Fruit fly (Drosophila melanogaster) whole organism, wandering third instar larva: Measurements from ENCODE around the gene CG15747.

Experiments used
- Abd-B ChIP-seq: fragments of >200 bp; optimal IDR thresholded peaks from 2 replicates; lab custom pipeline; 2017; ENCODE audit warnings: missing biosample characterization, missing genetic modification characterization
- CG32264 ChIP-seq: fragments of 200-800 bp; sonication (Bioruptor generic); optimal IDR thresholded peaks from 2 replicates; lab custom pipeline; 2016; ENCODE audit warnings: missing biosample characterization, missing genetic modification characterization
- CG9705 ChIP-seq: fragments of 200-800 bp; sonication (Bioruptor generic); optimal IDR thresholded peaks from 2 replicates; lab custom pipeline; 2018; ENCODE audit warnings: missing biosample characterization, mild to moderate bottlenecking, missing genetic modification characterization
- CrebA ChIP-seq: fragments of 200-800 bp; sonication (Bioruptor generic); optimal IDR thresholded peaks from 2 replicates; lab custom pipeline; 2016; ENCODE audit warnings: missing biosample characterization, mild to moderate bottlenecking, missing genetic modification characterization, borderline replicate concordance
- Dfd ChIP-seq: fragments of >200 bp; optimal IDR thresholded peaks from 2 replicates; lab custom pipeline; 2017; ENCODE audit warnings: missing biosample characterization, missing genetic modification characterization
- Dif ChIP-seq: fragments of 200-275, 200-300 bp; sonication (Bioruptor generic); optimal IDR thresholded peaks from 2 replicates; lab custom pipeline; 2018; ENCODE audit warnings: missing biosample characterization, missing genetic modification characterization; ENCODE audit not compliant: partially characterized antibody
- GATAd ChIP-seq: sonication (Bioruptor generic); optimal IDR thresholded peaks from 2 replicates; lab custom pipeline; 2016; ENCODE audit warnings: missing biosample characterization, missing genetic modification characterization
- HLH106 ChIP-seq: fragments of 200-800 bp; optimal IDR thresholded peaks from 3 replicates; lab custom pipeline; 2019; ENCODE audit warnings: missing biosample characterization, mild to moderate bottlenecking, missing genetic modification characterization, moderate library complexity
- Hnf4 ChIP-seq: fragments of 200-800 bp; sonication (Bioruptor generic); optimal IDR thresholded peaks from 2 replicates; lab custom pipeline; 2016; ENCODE audit warnings: missing biosample characterization, mild to moderate bottlenecking, missing genetic modification characterization
- Hr78 ChIP-seq: fragments of >200 bp; optimal IDR thresholded peaks from 2 replicates; lab custom pipeline; 2017; ENCODE audit warnings: missing biosample characterization, missing genetic modification characterization
- Hr83 ChIP-seq: fragments of 200-300 bp; sonication (Bioruptor generic); optimal IDR thresholded peaks from 2 replicates; lab custom pipeline; 2016; ENCODE audit warnings: missing biosample characterization, mild to moderate bottlenecking, missing genetic modification characterization, moderate library complexity; ENCODE audit not compliant: poor library complexity, severe bottlenecking
- Jra ChIP-seq: sonication (Bioruptor generic); optimal IDR thresholded peaks from 2 replicates; lab custom pipeline; 2016; ENCODE audit warnings: missing biosample characterization, missing genetic modification characterization
- Mio ChIP-seq: sonication (Bioruptor generic); optimal IDR thresholded peaks from 2 replicates; lab custom pipeline; 2016; ENCODE audit warnings: missing biosample characterization, missing genetic modification characterization
- Myc ChIP-seq: fragments of >200 bp; optimal IDR thresholded peaks from 2 replicates; lab custom pipeline; 2017
- N ChIP-seq: fragments of >200 bp; optimal IDR thresholded peaks from 2 replicates; lab custom pipeline; 2018; ENCODE audit warnings: missing biosample characterization, missing external identifiers, missing genetic modification characterization
- OdsH ChIP-seq: fragments of 200-800 bp; sonication (Bioruptor generic); optimal IDR thresholded peaks from 2 replicates; lab custom pipeline; 2016; ENCODE audit warnings: missing biosample characterization, mild to moderate bottlenecking, missing genetic modification characterization
- Rel ChIP-seq, 2 experiments: fragments of 200-800 bp; sonication (Bioruptor generic) in 1 of 2; optimal IDR thresholded peaks; 2 replicates in 1 of 2; 3 replicates in 1 of 2; lab custom pipeline; 2016 to 2019; ENCODE audit warnings: mild to moderate bottlenecking in 2 of 2, missing biosample characterization in 2 of 2, missing genetic modification characterization in 2 of 2, moderate library complexity in 1 of 2
- Sp1 ChIP-seq: fragments of 200-800 bp; sonication (Bioruptor generic); optimal IDR thresholded peaks from 3 replicates; lab custom pipeline; 2019; ENCODE audit warnings: missing biosample characterization, mild to moderate bottlenecking, missing genetic modification characterization, moderate library complexity
- Vsx2 ChIP-seq: fragments of 200-300, 225-300 bp; sonication (Bioruptor generic); optimal IDR thresholded peaks from 2 replicates; lab custom pipeline; 2018; ENCODE audit warnings: missing biosample characterization, missing genetic modification characterization; ENCODE audit not compliant: partially characterized antibody
- br ChIP-seq: fragments of 200-800 bp; sonication (Bioruptor generic); optimal IDR thresholded peaks from 2 replicates; lab custom pipeline; 2016; ENCODE audit warnings: missing biosample characterization, missing genetic modification characterization
- brk ChIP-seq: fragments of 200-800 bp; sonication (Bioruptor generic); optimal IDR thresholded peaks from 2 replicates; lab custom pipeline; 2016; ENCODE audit warnings: missing biosample characterization, mild to moderate bottlenecking, missing genetic modification characterization
- dl ChIP-seq, 2 experiments: fragments of 175-275, 200-275 bp in 1 of 2; fragments of 200-275 bp in 1 of 2; sonication (Bioruptor generic); optimal IDR thresholded peaks; lab custom pipeline; 2018; ENCODE audit warnings: mild to moderate bottlenecking in 2 of 2, missing biosample characterization in 2 of 2, missing genetic modification characterization in 2 of 2, moderate library complexity in 2 of 2; ENCODE audit not compliant: partially characterized antibody in 2 of 2, insufficient read depth in 1 of 2
- dmrt93B ChIP-seq: fragments of 200-800 bp; sonication (Bioruptor generic); optimal IDR thresholded peaks from 2 replicates; lab custom pipeline; 2018; ENCODE audit warnings: missing biosample characterization, mild to moderate bottlenecking, missing genetic modification characterization
- dsf ChIP-seq: sonication (Bioruptor generic); optimal IDR thresholded peaks from 2 replicates; lab custom pipeline; 2016; ENCODE audit warnings: missing biosample characterization, missing genetic modification characterization, borderline replicate concordance
- ey ChIP-seq: fragments of 200-800 bp; sonication (Bioruptor generic); optimal IDR thresholded peaks from 2 replicates; lab custom pipeline; 2016; ENCODE audit warnings: missing biosample characterization, missing genetic modification characterization
- foxo ChIP-seq, 2 experiments: fragments of 200-800 bp; sonication (Bioruptor generic); optimal IDR thresholded peaks; 2 replicates in 1 of 2; 3 replicates in 1 of 2; lab custom pipeline; 2016 to 2017; ENCODE audit warnings: missing biosample characterization in 2 of 2, missing genetic modification characterization in 2 of 2
- fru ChIP-seq: fragments of 200-800 bp; sonication (Bioruptor generic); optimal IDR thresholded peaks from 3 replicates; lab custom pipeline; 2016; ENCODE audit warnings: missing biosample characterization, mild to moderate bottlenecking, missing genetic modification characterization
- h ChIP-seq: fragments of 200-800 bp; sonication (Bioruptor generic); optimal IDR thresholded peaks from 3 replicates; lab custom pipeline; 2016; ENCODE audit warnings: missing biosample characterization, mild to moderate bottlenecking, missing genetic modification characterization
- jim ChIP-seq: fragments of 175-275, 200-325 bp; sonication (Bioruptor generic); optimal IDR thresholded peaks from 2 replicates; lab custom pipeline; 2016; ENCODE audit warnings: missing biosample characterization, mild to moderate bottlenecking, missing genetic modification characterization
- lola ChIP-seq: fragments of >200 bp; optimal IDR thresholded peaks from 2 replicates; lab custom pipeline; 2017; ENCODE audit warnings: missing biosample characterization, missing genetic modification characterization
- pan ChIP-seq: fragments of >200 bp; optimal IDR thresholded peaks from 2 replicates; lab custom pipeline; 2017
- psq ChIP-seq: fragments of 200-800 bp; sonication (Bioruptor generic); optimal IDR thresholded peaks from 3 replicates; lab custom pipeline; 2017; ENCODE audit warnings: missing biosample characterization, mild to moderate bottlenecking, missing genetic modification characterization, moderate library complexity
- rgr ChIP-seq: fragments of 200-800 bp; sonication (Bioruptor generic); optimal IDR thresholded peaks from 3 replicates; lab custom pipeline; 2016; ENCODE audit warnings: missing biosample characterization, mild to moderate bottlenecking, missing genetic modification characterization
- sage ChIP-seq: fragments of 200-800 bp; sonication (Bioruptor generic); optimal IDR thresholded peaks from 2 replicates; lab custom pipeline; 2016; ENCODE audit warnings: missing biosample characterization, mild to moderate bottlenecking, missing genetic modification characterization
- sv ChIP-seq: fragments of 200-800 bp; sonication (Bioruptor generic); optimal IDR thresholded peaks from 3 replicates; lab custom pipeline; 2016; ENCODE audit warnings: missing biosample characterization, missing genetic modification characterization
- tai ChIP-seq: sonication (Bioruptor generic); optimal IDR thresholded peaks from 2 replicates; lab custom pipeline; 2016; ENCODE audit warnings: missing biosample characterization, missing genetic modification characterization
- usp ChIP-seq: fragments of >200 bp; optimal IDR thresholded peaks from 2 replicates; lab custom pipeline; 2017; ENCODE audit warnings: missing biosample characterization, missing genetic modification characterization
- woc ChIP-seq: sonication (Bioruptor generic); optimal IDR thresholded peaks from 2 replicates; lab custom pipeline; 2016; ENCODE audit warnings: missing biosample characterization, mild to moderate bottlenecking, missing genetic modification characterization

Gene CG15747

dm6 chrX:13323526-13323925 is 14.6 kb upstream of the CG15747 start:
- no peak for TF ChIP-seq Abd-B
- TF ChIP-seq CG9705 (GFP tag; lab: Kevin White, UChicago): no peak
- TF ChIP-seq br (GFP tag; lab: Kevin White, UChicago): no peak
- TF ChIP-seq brk (GFP tag; lab: Kevin White, UChicago): no peak
- TF ChIP-seq sage (GFP tag; lab: Kevin White, UChicago): no peak
- TF ChIP-seq lola (GFP tag; lab: Kevin White, UChicago): no peak
- TF ChIP-seq rgr: no peak
- TF ChIP-seq foxo (GFP tag; optimal IDR thresholded peaks at IDR 0.05; lab: Kevin White, UChicago): no peak
- no peak for TF ChIP-seq Hr83 (GFP tag; lab: Kevin White, UChicago)

dm6 chrX:13325310-13325709 is 12.8 kb upstream of the CG15747 start:
- no peak for TF ChIP-seq fru (GFP tag; lab: Kevin White, UChicago)
- no peak for TF ChIP-seq brk (GFP tag; lab: Kevin White, UChicago)
- TF ChIP-seq Vsx2 (GFP tag; lab: Kevin White, UChicago): no peak
- no peak for TF ChIP-seq CG9705 (GFP tag; lab: Kevin White, UChicago)
- TF ChIP-seq Myc (lab: Kevin White, UChicago): no peak
- no peak for TF ChIP-seq Dfd (GFP tag; lab: Kevin White, UChicago)
- peak; percentile 29 for TF ChIP-seq HLH106 (tag; lab: Kevin White, UChicago)
- peak; percentile 20 for TF ChIP-seq br (GFP tag; lab: Kevin White, UChicago)
- TF ChIP-seq Dif (GFP tag; lab: Kevin White, UChicago): no peak
- TF ChIP-seq dmrt93B: peak; percentile 18
- peak; percentile 34 for TF ChIP-seq rgr
- TF ChIP-seq OdsH: no peak
- no peak for TF ChIP-seq dsf
- no peak for TF ChIP-seq Hnf4 (GFP tag; lab: Kevin White, UChicago)
- no peak for TF ChIP-seq Hr83 (GFP tag; lab: Kevin White, UChicago)
- no peak for TF ChIP-seq Jra
- no peak for TF ChIP-seq Hr78
- TF ChIP-seq sv (GFP tag; lab: Kevin White, UChicago): no peak
- TF ChIP-seq h (GFP tag; lab: Kevin White, UChicago): peak; percentile 24
- peak; percentile 4 for TF ChIP-seq psq (GFP tag; lab: Kevin White, UChicago)
- no peak for TF ChIP-seq lola (GFP tag; lab: Kevin White, UChicago)
- TF ChIP-seq Sp1 (GFP tag; lab: Kevin White, UChicago): peak; percentile 7
- TF ChIP-seq ey (GFP tag; lab: Kevin White, UChicago): peak; percentile 20
- TF ChIP-seq Rel (GFP tag; optimal IDR thresholded peaks at IDR 0.05; lab: Kevin White, UChicago): no peak
- peak; percentile 17 for TF ChIP-seq Rel (tag; optimal IDR thresholded peaks at IDR 0.05; lab: Kevin White, UChicago)
- TF ChIP-seq jim (GFP tag; lab: Kevin White, UChicago): no peak
- TF ChIP-seq sage (GFP tag; lab: Kevin White, UChicago): no peak
- no peak for TF ChIP-seq CrebA (GFP tag; lab: Kevin White, UChicago)
- TF ChIP-seq dl (GFP tag; optimal IDR thresholded peaks at IDR 0.05; lab: Kevin White, UChicago; ENCODE audit: insufficient read depth in 1 of 2, partially characterized antibody in 2 of 2): no peak
- no peak for TF ChIP-seq GATAd (GFP tag; lab: Kevin White, UChicago)

DNA sequence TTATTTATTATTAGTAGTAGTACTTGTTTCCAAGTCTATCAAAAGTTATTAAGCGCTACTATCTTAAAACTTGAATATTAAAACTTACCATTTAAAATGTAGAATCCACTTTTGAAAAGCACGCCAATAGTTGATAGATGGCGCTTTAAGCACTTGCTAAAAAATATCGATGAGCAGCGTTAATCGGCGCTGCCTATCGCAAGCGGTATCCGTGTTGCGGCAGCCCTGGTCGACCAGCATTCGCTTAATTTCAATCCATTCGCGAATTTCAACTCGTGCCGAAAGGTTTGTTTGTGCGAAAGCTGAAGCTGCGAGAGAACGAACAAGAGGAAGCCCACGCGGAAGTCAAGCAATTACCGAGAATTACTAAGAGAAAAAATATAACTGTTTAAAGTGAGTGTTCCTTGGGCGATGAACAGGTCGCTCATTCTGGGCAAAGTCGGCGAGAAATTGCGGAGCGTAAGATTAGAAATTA is 8.5 kb upstream of the CG15747 start, which contains the start of gene Prx2:
Gene Prx2 (plus strand): TSS at position 253 of the 475 bp plus-strand sequence.
- TF ChIP-seq CG9705 (GFP tag; lab: Kevin White, UChicago) (peak; percentile 21), usp (GFP tag; lab: Kevin White, UChicago) (no peak), Abd-B (no peak), sv (GFP tag; lab: Kevin White, UChicago) (no peak), Hr78 (no peak), pan (lab: Kevin White, UChicago) (no peak), Vsx2 (GFP tag; lab: Kevin White, UChicago) (no peak), brk (GFP tag; lab: Kevin White, UChicago) (no peak), rgr (peak; percentile 17), Hr83 (GFP tag; lab: Kevin White, UChicago) (peak; percentile 80), h (GFP tag; lab: Kevin White, UChicago) (peak; percentile 42), Rel (GFP tag; optimal IDR thresholded peaks at IDR 0.05; lab: Kevin White, UChicago) (no peak), Rel (tag; optimal IDR thresholded peaks at IDR 0.05; lab: Kevin White, UChicago) (peak; percentile 60), Dif (GFP tag; lab: Kevin White, UChicago) (peak; percentile 49), dmrt93B (no peak), woc (GFP tag; lab: Kevin White, UChicago) (no peak), Hnf4 (GFP tag; lab: Kevin White, UChicago) (peak; percentile 14), GATAd (GFP tag; lab: Kevin White, UChicago) (no peak), dl (GFP tag; optimal IDR thresholded peaks at IDR 0.05; lab: Kevin White, UChicago; ENCODE audit: insufficient read depth in 1 of 2, partially characterized antibody in 2 of 2) (no peak), Sp1 (GFP tag; lab: Kevin White, UChicago) (peak; percentile 56), Myc (lab: Kevin White, UChicago) (no peak), HLH106 (tag; lab: Kevin White, UChicago) (no peak), tai (GFP tag; lab: Kevin White, UChicago) (no peak), fru (GFP tag; lab: Kevin White, UChicago) (peak; percentile 42), sage (GFP tag; lab: Kevin White, UChicago) (no peak), Jra (no peak), N (GFP tag; lab: Kevin White, UChicago) (no peak), jim (GFP tag; lab: Kevin White, UChicago) (peak; percentile 57), ey (GFP tag; lab: Kevin White, UChicago) (no peak), foxo (GFP tag; optimal IDR thresholded peaks at IDR 0.05; lab: Kevin White, UChicago) (peak in 1 of 2 experiments; percentile 44), Dfd (GFP tag; lab: Kevin White, UChicago) (no peak), br (GFP tag; lab: Kevin White, UChicago) (peak; percentile 17), dsf (no peak), CG32264 (GFP tag; lab: Kevin White, UChicago) (no peak), OdsH (no peak), Mio (GFP tag; lab: Kevin White, UChicago) (no peak), CrebA (GFP tag; lab: Kevin White, UChicago) (no peak), lola (GFP tag; lab: Kevin White, UChicago) (no peak)
